Worm (Caenorhabditis elegans) whole organism, midembryonic: ENCODE results near the gene mvb-12.

Experiments
- T22C8.4 ChIP-seq: fragments of 200-800 bp; sonication (Bioruptor generic); IDR thresholded peaks from 2 replicates; pipeline ENCODE4 v1.3.6; 2022; ENCODE audit warnings: missing genetic modification characterization, missing compliant biosample characterization
- cog-1 ChIP-seq: sonication (generic microtip); optimal IDR thresholded peaks from 2 replicates; lab custom pipeline; 2016; ENCODE audit warnings: missing genetic modification characterization, missing compliant biosample characterization
- flt-1 ChIP-seq: fragments of 200-800 bp; sonication (Bioruptor generic); IDR thresholded peaks from 2 replicates; pipeline ENCODE4 v1.3.6; 2022; ENCODE audit warnings: missing genetic modification characterization, missing compliant biosample characterization
- klf-2 ChIP-seq: fragments of 200-800 bp; sonication (Bioruptor generic); conservative IDR thresholded peaks from 2 replicates; pipeline ENCODE4 v1.3.6; 2022; ENCODE audit warnings: missing genetic modification reagents, missing genetic modification characterization, missing compliant biosample characterization
- med-1 ChIP-seq: sonication (generic microtip); optimal IDR thresholded peaks from 2 replicates; lab custom pipeline; 2017; ENCODE audit warnings: missing genetic modification characterization, mild to moderate bottlenecking, missing compliant biosample characterization, antibody characterized with exemption, missing genetic modification reagents; ENCODE audit not compliant: insufficient read depth
- ref-1 ChIP-seq: fragments of 200-800 bp; sonication (Bioruptor generic); conservative IDR thresholded peaks from 2 replicates; pipeline ENCODE4 v1.3.6; 2022; ENCODE audit warnings: missing genetic modification reagents, missing genetic modification characterization, missing compliant biosample characterization
- tab-1 ChIP-seq: fragments of 200-800 bp; sonication (Bioruptor generic); IDR thresholded peaks from 2 replicates; pipeline ENCODE4 v1.3.6; 2022; ENCODE audit warnings: missing genetic modification characterization, missing compliant biosample characterization
- ztf-23 ChIP-seq: fragments of 200-800 bp; sonication (Bioruptor generic); IDR thresholded peaks from 2 replicates; pipeline ENCODE4 v1.3.6; 2022; ENCODE audit warnings: missing genetic modification reagents, missing genetic modification characterization, missing compliant biosample characterization
- ztf-29 ChIP-seq: fragments of 200-800 bp; sonication (Bioruptor generic); IDR thresholded peaks from 2 replicates; pipeline ENCODE4 v1.3.6; 2022; ENCODE audit warnings: missing genetic modification reagents, missing genetic modification characterization, missing compliant biosample characterization

DNA sequence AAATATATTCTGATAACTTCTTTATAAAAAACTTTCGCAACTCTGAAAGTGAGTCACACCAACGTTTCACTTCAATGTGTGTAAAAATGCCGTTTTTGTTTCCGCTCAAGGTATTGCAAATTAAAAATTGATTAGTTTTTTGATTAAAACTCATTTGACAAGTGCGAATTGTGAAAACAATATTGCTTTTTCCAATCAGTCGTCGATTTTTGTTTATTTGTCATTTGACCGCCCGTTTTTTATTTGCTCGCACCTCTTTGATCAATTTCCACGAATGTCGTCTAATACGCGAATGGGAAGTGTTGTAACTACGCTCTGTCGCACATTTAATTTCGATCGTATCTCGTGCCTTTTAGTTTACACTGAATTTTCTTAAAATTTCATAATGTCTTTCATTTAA lies at the start of gene mvb-12:
- TF ChIP-seq flt-1 (GFP tag; lab: Robert Waterston, UW), result no peak
- no peak for TF ChIP-seq cog-1 (tag; lab: Kevin White, UChicago)
- no peak for TF ChIP-seq med-1
- no peak for TF ChIP-seq ztf-23 (GFP tag; lab: Robert Waterston, UW)
- TF ChIP-seq tab-1 (GFP tag; lab: Robert Waterston, UW), result no peak
- no peak for TF ChIP-seq ztf-29
- TF ChIP-seq ref-1 (GFP tag; lab: Robert Waterston, UW), result no peak
- TF ChIP-seq T22C8.4, result no peak
- TF ChIP-seq klf-2, result no peak
